Worm (Caenorhabditis elegans) whole organism, late embryonic: Measurements from ENCODE around the gene Y40A1A.2.
A peak's percentile ranks its signal among the peaks of the same experiment; 100 is the strongest.

Experiments
- K02D7.2 ChIP-seq: sonication (generic microtip); optimal IDR thresholded peaks from 2 replicates; lab custom pipeline; 2017; ENCODE audit warnings: mild to moderate bottlenecking, missing genetic modification characterization, missing compliant biosample characterization
- ceh-14 ChIP-seq: sonication (generic microtip); optimal IDR thresholded peaks from 2 replicates; lab custom pipeline; 2016; ENCODE audit warnings: missing genotype, missing genetic modification characterization, missing compliant biosample characterization
- ceh-2 ChIP-seq: sonication (generic microtip); optimal IDR thresholded peaks from 2 replicates; lab custom pipeline; 2016; ENCODE audit warnings: missing genotype, missing genetic modification characterization, missing compliant biosample characterization
- ceh-22 ChIP-seq: sonication (generic microtip); optimal IDR thresholded peaks from 2 replicates; lab custom pipeline; 2017; ENCODE audit warnings: missing biosample characterization, missing genetic modification characterization
- ceh-30 ChIP-seq: fragments of 150-350 bp; optimal IDR thresholded peaks from 2 replicates; lab custom pipeline; 2014; ENCODE audit warnings: missing biosample characterization, missing genetic modification characterization
- ceh-31 ChIP-seq: sonication (generic microtip); optimal IDR thresholded peaks from 2 replicates; lab custom pipeline; 2016; ENCODE audit warnings: missing genetic modification characterization, missing compliant biosample characterization
- ceh-48 ChIP-seq: sonication (generic microtip); optimal IDR thresholded peaks from 2 replicates; lab custom pipeline; 2016; ENCODE audit warnings: missing genetic modification characterization, inconsistent platforms, missing compliant biosample characterization
- ceh-6 ChIP-seq: fragments of 200-800 bp; sonication (Bioruptor generic); optimal IDR thresholded peaks from 2 replicates; lab custom pipeline; 2018; ENCODE audit warnings: mild to moderate bottlenecking, missing genetic modification characterization, missing compliant biosample characterization
- elt-2 ChIP-seq: sonication (generic microtip); optimal IDR thresholded peaks from 2 replicates; lab custom pipeline; 2016; ENCODE audit warnings: missing genetic modification reagents, missing genetic modification characterization, missing compliant biosample characterization
- elt-4 ChIP-seq: sonication (generic microtip); optimal IDR thresholded peaks from 2 replicates; lab custom pipeline; 2016; ENCODE audit warnings: missing genetic modification characterization, missing compliant biosample characterization
- ets-4 ChIP-seq: sonication (generic microtip); optimal IDR thresholded peaks from 2 replicates; lab custom pipeline; 2016; ENCODE audit warnings: missing genetic modification characterization, missing compliant biosample characterization
- eyg-1 ChIP-seq: sonication (generic microtip); optimal IDR thresholded peaks from 2 replicates; lab custom pipeline; 2016; ENCODE audit warnings: missing genotype, missing genetic modification characterization, missing compliant biosample characterization
- fkh-10 ChIP-seq: fragments of 150-350 bp; optimal IDR thresholded peaks from 2 replicates; lab custom pipeline; 2014; ENCODE audit warnings: missing biosample characterization, missing genetic modification reagents, missing genetic modification characterization
- hlh-15 ChIP-seq: sonication (generic microtip); optimal IDR thresholded peaks from 2 replicates; lab custom pipeline; 2016; ENCODE audit warnings: missing genetic modification characterization, missing compliant biosample characterization
- hlh-8 ChIP-seq: sonication (generic microtip); optimal IDR thresholded peaks from 2 replicates; lab custom pipeline; 2016; ENCODE audit warnings: missing genotype, missing genetic modification characterization, missing compliant biosample characterization
- lin-11 ChIP-seq: fragments of 200-800 bp; sonication (Bioruptor generic); optimal IDR thresholded peaks from 2 replicates; lab custom pipeline; 2018; ENCODE audit warnings: mild to moderate bottlenecking, missing genetic modification characterization, missing compliant biosample characterization
- madf-2 ChIP-seq: sonication (generic microtip); optimal IDR thresholded peaks from 2 replicates; lab custom pipeline; 2017; ENCODE audit warnings: missing genetic modification characterization, missing compliant biosample characterization
- mec-3 ChIP-seq: sonication (generic microtip); optimal IDR thresholded peaks from 2 replicates; lab custom pipeline; 2016; ENCODE audit warnings: borderline replicate concordance, missing genetic modification characterization, missing compliant biosample characterization
- nfya-1 ChIP-seq: sonication (generic microtip); optimal IDR thresholded peaks from 2 replicates; lab custom pipeline; 2017; ENCODE audit warnings: missing genetic modification characterization, mild to moderate bottlenecking, missing compliant biosample characterization, antibody characterized with exemption, moderate library complexity
- nhr-11 ChIP-seq: fragments of 150-350 bp; optimal IDR thresholded peaks from 2 replicates; lab custom pipeline; 2014; ENCODE audit warnings: missing biosample characterization, missing genetic modification characterization
- nhr-232 ChIP-seq: sonication (generic microtip); optimal IDR thresholded peaks from 2 replicates; lab custom pipeline; 2016; ENCODE audit warnings: missing genetic modification characterization, missing compliant biosample characterization
- odd-2 ChIP-seq: sonication (generic microtip); optimal IDR thresholded peaks from 2 replicates; lab custom pipeline; 2017; ENCODE audit warnings: antibody characterized with exemption, mild to moderate bottlenecking, missing genetic modification characterization, missing compliant biosample characterization
- pqm-1 ChIP-seq: sonication (generic microtip); optimal IDR thresholded peaks from 2 replicates; lab custom pipeline; 2016; ENCODE audit warnings: missing genetic modification characterization, missing compliant biosample characterization
- pros-1 ChIP-seq: fragments of 150-350 bp; optimal IDR thresholded peaks from 2 replicates; lab custom pipeline; 2014; ENCODE audit warnings: missing biosample characterization, missing genetic modification reagents, missing genetic modification characterization
- sdc-2 ChIP-seq: sonication (generic microtip); optimal IDR thresholded peaks from 2 replicates; lab custom pipeline; 2016; ENCODE audit warnings: missing genotype, missing genetic modification characterization, missing compliant biosample characterization
- sox-2 ChIP-seq: fragments of 200-800 bp; sonication (Bioruptor generic); IDR thresholded peaks from 2 replicates; pipeline ENCODE4 v1.3.6; 2022; ENCODE audit warnings: missing genetic modification reagents, missing genetic modification characterization, missing compliant biosample characterization
- unc-3 ChIP-seq, 2 experiments: fragments of 200-800 bp in 1 of 2; sonication (Bioruptor generic) in 1 of 2; sonication (generic microtip) in 1 of 2; conservative IDR thresholded peaks in 1 of 2; optimal IDR thresholded peaks in 1 of 2; 2 replicates each; pipeline versions ENCODE4 v1.3.6 to Lab custom; 2016 to 2022; ENCODE audit warnings: missing compliant biosample characterization in 2 of 2, missing genetic modification characterization in 2 of 2, missing genetic modification reagents in 1 of 2
- unc-42 ChIP-seq: sonication (generic microtip); optimal IDR thresholded peaks from 2 replicates; lab custom pipeline; 2016; ENCODE audit warnings: missing genotype, missing genetic modification characterization, missing compliant biosample characterization
- unc-55 ChIP-seq: sonication (generic microtip); optimal IDR thresholded peaks from 2 replicates; lab custom pipeline; 2017; ENCODE audit warnings: missing biosample characterization, missing genetic modification reagents, missing genetic modification characterization
- unc-86 ChIP-seq: sonication (generic microtip); optimal IDR thresholded peaks from 2 replicates; lab custom pipeline; 2016; ENCODE audit warnings: missing genetic modification characterization, missing compliant biosample characterization

Gene Y40A1A.2

ce11 chrX:1977708-1978107 lies 12.8 kb upstream of the Y40A1A.2 start, which contains the start of gene F52D2.12:
Gene F52D2.12 (plus strand): TSS chrX:1978014.
- no peak for TF ChIP-seq K02D7.2 (tag; lab: Kevin White, UChicago)
- TF ChIP-seq lin-11 (tag; lab: Kevin White, UChicago): no peak
- TF ChIP-seq sdc-2 (tag; lab: Kevin White, UChicago): peak; percentile 48
- TF ChIP-seq, all 69 proteins: peak for 1

- TF ChIP-seq ceh-30 (tag; lab: Kevin White, UChicago) (no peak), elt-2 (peak; percentile 58), madf-2 (tag; lab: Kevin White, UChicago) (no peak)
Measured at ce11 chrX:1981654-1982053, 8.9 kb upstream of the Y40A1A.2 start.

- TF ChIP-seq pqm-1 (tag; lab: Kevin White, UChicago) (no peak), unc-86 (tag; lab: Kevin White, UChicago) (no peak), ceh-30 (tag; lab: Kevin White, UChicago) (no peak), unc-3 (GFP tag; conservative IDR thresholded peaks at IDR 0.05; lab: Robert Waterston, UW) (no peak), unc-3 (tag; optimal IDR thresholded peaks at IDR 0.05; lab: Kevin White, UChicago) (no peak), hlh-15 (tag; lab: Kevin White, UChicago) (no peak), odd-2 (tag; lab: Kevin White, UChicago) (no peak), ceh-14 (tag; lab: Kevin White, UChicago) (no peak), sox-2 (GFP tag; lab: Robert Waterston, UW) (no peak), ceh-2 (tag; lab: Kevin White, UChicago) (no peak), ceh-22 (tag; lab: Kevin White, UChicago) (no peak), fkh-10 (GFP tag; lab: Kevin White, UChicago) (no peak), mec-3 (tag; lab: Kevin White, UChicago) (no peak), eyg-1 (tag; lab: Kevin White, UChicago) (no peak), nhr-232 (tag; lab: Kevin White, UChicago) (no peak), nhr-11 (tag; lab: Kevin White, UChicago) (no peak), pros-1 (tag; lab: Kevin White, UChicago) (no peak)
Measured at ce11 chrX:1984831-1985230, 5.7 kb upstream of the Y40A1A.2 start.

ce11 chrX:1989576-1989975 lies 958 bp upstream of the Y40A1A.2 start, which contains the start of gene meg-3:
Gene meg-3 (minus strand): TSS chrX:1989607.
- TF ChIP-seq ceh-31 (tag; lab: Kevin White, UChicago): no peak
- peak; percentile 9 for TF ChIP-seq sdc-2 (tag; lab: Kevin White, UChicago)
- TF ChIP-seq, all 69 proteins: peak for 1

- TF ChIP-seq unc-42 (peak; percentile 14), hlh-8 (tag; lab: Kevin White, UChicago) (peak; percentile 27), sox-2 (GFP tag; lab: Robert Waterston, UW) (peak; percentile 90), ceh-31 (tag; lab: Kevin White, UChicago) (peak; percentile 1)
Measured at ce11 chrX:1996014-1996413, 5.5 kb downstream of the Y40A1A.2 start.

ce11 chrX:1997934-1998333 lies 7.4 kb downstream of the Y40A1A.2 start, which contains the start of gene Y40A1A.3:
Gene Y40A1A.3 (minus strand): TSS chrX:1998034.
- no peak for TF ChIP-seq nfya-1 (tag; lab: Kevin White, UChicago)

- TF ChIP-seq ets-4 (tag; lab: Kevin White, UChicago) (no peak), hlh-8 (tag; lab: Kevin White, UChicago) (no peak), nhr-232 (tag; lab: Kevin White, UChicago) (no peak), ceh-31 (tag; lab: Kevin White, UChicago) (no peak), unc-55 (GFP tag; lab: Kevin White, UChicago) (no peak), K02D7.2 (tag; lab: Kevin White, UChicago) (no peak), elt-4 (tag; lab: Kevin White, UChicago) (no peak), nhr-11 (tag; lab: Kevin White, UChicago) (no peak), ceh-48 (tag; lab: Kevin White, UChicago) (no peak), ceh-6 (GFP tag; lab: Kevin White, UChicago) (no peak)
Measured at ce11 chrX:1998825-1999224, 8.3 kb downstream of the Y40A1A.2 start.
